Worm (Caenorhabditis elegans): ENCODE results near the gene rab-30.

- no peak for TF ChIP-seq nhr-11 (tag; optimal IDR thresholded peaks at IDR 0.05)
- TF ChIP-seq ama-1 (optimal IDR thresholded peaks at IDR 0.05), result no peak
- no peak for TF ChIP-seq snpc-4 (tag; optimal IDR thresholded peaks at IDR 0.05)
- no peak for TF ChIP-seq nhr-10 (tag; optimal IDR thresholded peaks at IDR 0.05)
- no peak for TF ChIP-seq blmp-1 (tag; optimal IDR thresholded peaks at IDR 0.05; ENCODE audit: insufficient read depth)
Measured at ce11 chrIII:10512570-10512969, 47.8 kb upstream of the rab-30 start.
